Worm (Caenorhabditis elegans) whole organism, L4 larva: ENCODE measurements around the gene fbxa-138.

Source experiments
- Y75B8A.6 ChIP-seq: fragments of 200-800 bp; sonication (Bioruptor generic); IDR thresholded peaks from 2 replicates; pipeline ENCODE4 v1.3.6; 2022; ENCODE audit warnings: missing genetic modification reagents, missing genetic modification characterization, missing compliant biosample characterization
- aha-1 ChIP-seq: fragments of 150-350 bp; peaks from one replicate; lab custom pipeline; 2014; ENCODE audit warnings: missing biosample characterization, missing genetic modification characterization
- aly-2 ChIP-seq: sonication (generic microtip); optimal IDR thresholded peaks from 2 replicates; lab custom pipeline; 2018; ENCODE audit warnings: missing biosample characterization, missing genetic modification characterization
- ceh-82 ChIP-seq: sonication (generic microtip); optimal IDR thresholded peaks from 2 replicates; lab custom pipeline; 2017; ENCODE audit warnings: missing biosample characterization, missing genetic modification characterization
- fos-1 ChIP-seq: fragments of 150-350 bp; optimal IDR thresholded peaks from 2 replicates; lab custom pipeline; 2014; ENCODE audit warnings: missing biosample characterization, missing genetic modification characterization
- lin-39 ChIP-seq: fragments of 150-350 bp; optimal IDR thresholded peaks from 2 replicates; lab custom pipeline; 2014; ENCODE audit warnings: missing biosample characterization, missing genetic modification reagents, missing genetic modification characterization
- nhr-11 ChIP-seq: fragments of 150-350 bp; optimal IDR thresholded peaks from 2 replicates; lab custom pipeline; 2014; ENCODE audit warnings: missing biosample characterization, missing genetic modification characterization
- nhr-25 ChIP-seq: sonication (generic microtip); optimal IDR thresholded peaks from 2 replicates; lab custom pipeline; 2017; ENCODE audit warnings: missing genetic modification characterization, mild to moderate bottlenecking, missing compliant biosample characterization, antibody characterized with exemption, moderate library complexity, borderline replicate concordance; ENCODE audit not compliant: insufficient read depth
- snpc-4 ChIP-seq: fragments of 150-350 bp; optimal IDR thresholded peaks from 2 replicates; lab custom pipeline; 2014; ENCODE audit warnings: missing biosample characterization, missing genetic modification characterization
- zfp-3 ChIP-seq: fragments of 200-800 bp; sonication (Bioruptor generic); conservative IDR thresholded peaks from 2 replicates; pipeline ENCODE4 v1.3.6; 2022; ENCODE audit warnings: missing genetic modification reagents, missing genetic modification characterization, missing compliant biosample characterization

- TF ChIP-seq zfp-3 (GFP tag; lab: Robert Waterston, UW), result no peak
- TF ChIP-seq nhr-25, result no peak
- no peak for TF ChIP-seq aha-1 (tag; lab: Kevin White, UChicago)
- no peak for TF ChIP-seq nhr-11 (tag; lab: Kevin White, UChicago)
- TF ChIP-seq Y75B8A.6 (GFP tag; lab: Robert Waterston, UW), result no peak
- TF ChIP-seq lin-39 (tag; lab: Kevin White, UChicago), result no peak
- TF ChIP-seq aly-2, result no peak
- TF ChIP-seq ceh-82 (tag; lab: Kevin White, UChicago), result no peak
- no peak for TF ChIP-seq snpc-4 (tag; lab: Kevin White, UChicago)
- no peak for TF ChIP-seq fos-1 (tag; lab: Kevin White, UChicago)
Measured at ce11 chrIII:1391752-1392151, 7.7 kb upstream of the fbxa-138 start, which contains the start of gene pals-17.
